Fruit fly (Drosophila melanogaster): Measurements from ENCODE around the gene Porin2.

DNA sequence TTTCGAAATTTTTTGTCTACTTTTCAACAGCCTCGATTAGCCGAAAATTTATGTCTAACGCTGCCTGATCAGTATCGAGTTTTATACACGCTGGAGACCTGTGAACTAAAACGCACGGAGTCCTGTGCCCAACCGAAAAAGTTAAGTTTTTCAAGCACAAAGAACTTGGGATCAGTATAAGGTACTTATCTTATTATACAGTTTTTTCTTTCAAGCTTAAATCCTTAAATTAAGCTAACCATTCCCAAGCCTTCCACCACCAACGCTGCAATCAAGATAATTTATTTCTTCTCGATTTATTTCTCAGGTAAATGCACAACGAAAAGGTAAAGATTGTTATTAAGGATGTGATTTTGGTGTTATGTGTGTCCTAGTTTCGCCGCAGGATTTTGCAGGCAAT, at the start of gene Porin2:
- TF ChIP-seq ttk (optimal IDR thresholded peaks at IDR 0.05): no peak
- no peak for TF ChIP-seq h (optimal IDR thresholded peaks at IDR 0.05)

All from Kc167 (cell line).